Fruit fly (Drosophila melanogaster) whole organism, pupa: ENCODE data around the gene CG42876.

ENCODE experiments used
- CG10348 ChIP-seq: fragments of 200-800 bp; sonication (Bioruptor generic); IDR thresholded peaks from 2 replicates; pipeline ENCODE4 v1.3.6; 2022; ENCODE audit warnings: missing biosample characterization, missing genetic modification characterization
- CG12605 ChIP-seq: fragments of 200-800 bp; sonication (Bioruptor generic); IDR thresholded peaks from 2 replicates; pipeline ENCODE4 v1.3.6; 2022; ENCODE audit warnings: missing biosample characterization, missing genetic modification characterization
- CG13204 ChIP-seq: fragments of 200-800 bp; sonication (Bioruptor generic); optimal IDR thresholded peaks from 2 replicates; lab custom pipeline; 2018; ENCODE audit warnings: missing biosample characterization, mild to moderate bottlenecking, missing genetic modification characterization, moderate library complexity
- CG14655 ChIP-seq: fragments of 200-800 bp; sonication (Bioruptor generic); optimal IDR thresholded peaks from 3 replicates; lab custom pipeline; 2017; ENCODE audit warnings: mild to moderate bottlenecking, missing biosample characterization, missing genetic modification reagents, missing genetic modification characterization
- CG15710 ChIP-seq: fragments of 200-800 bp; sonication (Bioruptor generic); optimal IDR thresholded peaks from 2 replicates; lab custom pipeline; 2018; ENCODE audit warnings: missing biosample characterization, mild to moderate bottlenecking, missing genetic modification characterization, moderate library complexity
- CG17806 ChIP-seq: fragments of 200-800 bp; sonication (Bioruptor generic); optimal IDR thresholded peaks from 2 replicates; lab custom pipeline; 2018; ENCODE audit warnings: missing biosample characterization, mild to moderate bottlenecking, missing genetic modification characterization, moderate library complexity
- CG32121 ChIP-seq: fragments of 200-800 bp; sonication (Bioruptor generic); IDR thresholded peaks from 2 replicates; pipeline ENCODE4 v1.3.6; 2022; ENCODE audit warnings: missing biosample characterization, missing genetic modification characterization
- CG34367 ChIP-seq: fragments of 200-800 bp; sonication (Bioruptor generic); optimal IDR thresholded peaks from 2 replicates; lab custom pipeline; 2018; ENCODE audit warnings: missing biosample characterization, mild to moderate bottlenecking, missing genetic modification characterization
- CG4496 ChIP-seq: fragments of 200-800 bp; sonication (Bioruptor generic); IDR thresholded peaks from 3 replicates; pipeline ENCODE4 v1.3.6; 2022; ENCODE audit warnings: missing biosample characterization, missing genetic modification characterization
- CG8159 ChIP-seq: fragments of 200-800 bp; sonication (Bioruptor generic); optimal IDR thresholded peaks from 3 replicates; lab custom pipeline; 2018; ENCODE audit warnings: missing biosample characterization, mild to moderate bottlenecking, missing genetic modification characterization, moderate library complexity
- CG8301 ChIP-seq: fragments of 200-800 bp; sonication (Bioruptor generic); optimal IDR thresholded peaks from 2 replicates; lab custom pipeline; 2018; ENCODE audit warnings: missing biosample characterization, mild to moderate bottlenecking, missing genetic modification characterization
- CG9948 ChIP-seq: fragments of 200-800 bp; sonication (Bioruptor generic); optimal IDR thresholded peaks from 2 replicates; lab custom pipeline; 2018; ENCODE audit warnings: missing biosample characterization, mild to moderate bottlenecking, missing genetic modification characterization, moderate library complexity
- D1 ChIP-seq: fragments of 200-800 bp; sonication (Bioruptor generic); optimal IDR thresholded peaks from 2 replicates; lab custom pipeline; 2018; ENCODE audit warnings: missing biosample characterization, mild to moderate bottlenecking, missing genetic modification characterization, moderate library complexity
- EcR ChIP-seq: fragments of 200-800 bp; sonication (Bioruptor generic); optimal IDR thresholded peaks from 3 replicates; lab custom pipeline; 2019; ENCODE audit warnings: missing biosample characterization, missing genetic modification characterization, mild to moderate bottlenecking, moderate library complexity, missing genetic modification reagents
- Ets98B ChIP-seq: fragments of 200-800 bp; sonication (Bioruptor generic); IDR thresholded peaks from 2 replicates; pipeline ENCODE4 v1.3.6; 2022; ENCODE audit warnings: missing biosample characterization, missing genetic modification characterization
- Pif1A ChIP-seq: fragments of 200-800 bp; sonication (Bioruptor generic); optimal IDR thresholded peaks from 3 replicates; lab custom pipeline; 2016; ENCODE audit warnings: missing biosample characterization, missing genetic modification characterization
- Pif1B ChIP-seq: fragments of 200-800 bp; sonication (Bioruptor generic); optimal IDR thresholded peaks from 3 replicates; lab custom pipeline; 2016; ENCODE audit warnings: missing biosample characterization, missing genetic modification characterization
- Snoo ChIP-seq: fragments of 200-800 bp; sonication (Bioruptor generic); optimal IDR thresholded peaks from 3 replicates; lab custom pipeline; 2017; ENCODE audit warnings: missing biosample characterization, mild to moderate bottlenecking, missing genetic modification characterization, inconsistent platforms
- fd96Ca ChIP-seq: fragments of 200-800 bp; sonication (Bioruptor generic); IDR thresholded peaks from 3 replicates; pipeline ENCODE4 v1.3.6; 2022; ENCODE audit warnings: missing biosample characterization, missing genetic modification characterization
- gl ChIP-seq: fragments of 200-800 bp; sonication (Bioruptor generic); optimal IDR thresholded peaks from 2 replicates; lab custom pipeline; 2018; ENCODE audit warnings: missing biosample characterization, mild to moderate bottlenecking, missing genetic modification characterization
- rn ChIP-seq: fragments of 200-800 bp; sonication (Bioruptor generic); IDR thresholded peaks from 2 replicates; pipeline ENCODE4 v1.3.6; 2022; ENCODE audit warnings: missing biosample characterization, missing genetic modification characterization

Gene CG42876

DNA sequence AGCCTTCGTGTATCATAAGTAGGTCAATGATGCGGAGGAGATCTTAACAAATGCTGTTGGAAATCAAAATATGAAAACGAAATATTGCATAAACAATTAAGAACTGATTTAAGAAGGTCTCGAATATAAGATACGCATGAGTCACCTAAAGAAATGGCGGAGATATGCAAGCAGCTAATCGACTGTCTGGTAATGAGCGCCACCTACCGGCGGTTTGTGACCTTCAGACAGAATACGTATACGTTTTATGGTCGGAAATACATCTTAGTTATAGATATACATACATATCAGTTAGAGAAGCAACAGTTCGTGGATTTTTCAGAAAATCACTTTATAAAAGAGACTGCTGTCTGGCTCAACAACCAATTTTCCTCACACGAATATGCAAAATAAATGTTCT is 28.9 kb downstream of the CG42876 start:
- no peak for TF ChIP-seq Pif1B
- TF ChIP-seq fd96Ca (GFP tag; lab: Robert Waterston, UW) = no peak
- TF ChIP-seq CG9948 (tag; lab: Kevin White, UChicago) = no peak
- no peak for TF ChIP-seq CG13204
- TF ChIP-seq CG10348 (GFP tag; lab: Robert Waterston, UW) = no peak
- TF ChIP-seq EcR (GFP tag; lab: Kevin White, UChicago) = no peak
- no peak for TF ChIP-seq CG32121 (GFP tag; lab: Robert Waterston, UW)
- no peak for TF ChIP-seq CG8159
- TF ChIP-seq CG12605 = no peak
- TF ChIP-seq D1 (tag; lab: Kevin White, UChicago) = no peak
- TF ChIP-seq Pif1A = no peak
- no peak for TF ChIP-seq CG8301 (tag; lab: Kevin White, UChicago)
- no peak for TF ChIP-seq CG34367 (tag; lab: Kevin White, UChicago)
- TF ChIP-seq gl (tag; lab: Kevin White, UChicago) = no peak

DNA sequence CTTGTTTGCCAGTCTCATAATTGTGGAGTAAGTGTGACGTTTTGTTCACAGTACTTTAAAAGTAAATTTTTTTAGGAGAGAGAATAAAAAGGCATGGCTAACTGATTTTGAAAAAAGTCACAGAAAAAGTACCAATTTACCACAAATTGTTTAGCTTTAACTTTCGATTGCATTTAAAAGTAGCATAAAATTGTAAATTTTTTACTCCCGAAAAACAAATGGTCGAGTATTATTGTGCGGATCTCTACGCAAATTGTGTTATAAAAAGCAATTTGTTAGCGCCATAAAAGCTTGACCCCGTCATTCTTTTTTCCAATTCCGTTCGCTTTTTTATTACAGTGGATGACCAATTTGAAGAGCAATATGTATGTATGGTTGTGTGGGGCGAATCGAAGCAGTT is 35.2 kb downstream of the CG42876 start, which contains the start of gene CG43760:
TSS of gene CG43760 (minus strand) at position 101 of the 400 bp plus-strand sequence.
- TF ChIP-seq Snoo (no peak), CG34367 (tag; lab: Kevin White, UChicago) (no peak), rn (GFP tag; lab: Robert Waterston, UW) (no peak), Pif1B (no peak), CG9948 (tag; lab: Kevin White, UChicago) (no peak), fd96Ca (GFP tag; lab: Robert Waterston, UW) (no peak), CG14655 (GFP tag; lab: Kevin White, UChicago) (no peak), D1 (tag; lab: Kevin White, UChicago) (no peak), CG17806 (tag; lab: Kevin White, UChicago) (no peak), CG32121 (GFP tag; lab: Robert Waterston, UW) (no peak), Pif1A (no peak), Ets98B (GFP tag; lab: Robert Waterston, UW) (no peak)
- TF ChIP-seq, all 21 proteins: peak for 0

dm6 chr2L:15773013-15773412 is 38.9 kb downstream of the CG42876 start, which contains the start of gene CG31826:
CG31826 (minus strand) TSS chr2L:15773113.
- no peak for TF ChIP-seq CG8159
- no peak for TF ChIP-seq gl (tag; lab: Kevin White, UChicago)
- no peak for TF ChIP-seq CG32121 (GFP tag; lab: Robert Waterston, UW)
- TF ChIP-seq Ets98B (GFP tag; lab: Robert Waterston, UW) = no peak
- TF ChIP-seq Pif1B = no peak
- no peak for TF ChIP-seq CG15710 (tag; lab: Kevin White, UChicago)
- TF ChIP-seq CG13204 = no peak
- TF ChIP-seq CG10348 (GFP tag; lab: Robert Waterston, UW) = no peak
- no peak for TF ChIP-seq CG12605

DNA sequence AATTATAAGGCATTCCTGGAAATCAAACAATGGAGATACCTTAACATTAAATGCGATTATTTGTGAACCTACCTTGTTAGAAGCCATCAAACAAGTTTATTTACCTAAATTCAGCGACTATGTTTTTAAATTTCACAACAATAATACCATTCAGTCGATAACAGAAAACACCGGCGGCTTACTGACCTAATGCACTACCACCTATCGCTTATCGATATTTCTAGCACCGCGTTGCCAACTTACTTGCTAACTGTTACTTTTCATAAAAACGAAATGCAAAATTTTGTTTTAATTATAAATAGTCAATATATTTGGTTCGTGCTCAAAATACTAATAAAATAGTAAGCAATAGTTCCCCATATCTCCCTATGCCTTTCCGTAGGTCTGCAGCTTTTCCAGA is 41.0 kb downstream of the CG42876 start, which contains the start of gene Ku80:
TSS of gene Ku80 (minus strand) at position 182 of the 400 bp plus-strand sequence.
- TF ChIP-seq D1 (tag; lab: Kevin White, UChicago) (peak; percentile 29), Pif1A (no peak)

DNA sequence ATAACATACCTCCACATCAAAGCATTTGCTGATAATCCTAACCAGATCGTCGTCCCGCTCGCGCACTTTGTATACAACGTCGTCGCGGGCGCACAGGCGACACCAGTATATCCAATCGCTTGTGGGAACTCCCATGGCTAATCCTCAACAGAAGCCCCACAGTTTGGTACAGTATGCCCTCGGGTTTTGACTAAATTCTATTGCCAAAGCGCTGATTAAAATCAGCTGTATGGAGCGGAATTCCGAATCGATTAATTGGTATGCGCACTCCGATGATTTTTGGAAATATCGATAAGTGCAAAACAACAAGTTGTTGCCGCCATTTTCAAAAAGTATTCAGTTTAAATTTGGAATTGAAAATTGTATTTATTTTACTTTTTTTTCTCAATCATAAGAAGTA is 43.8 kb downstream of the CG42876 start, which contains the start of gene wek:
TSS of gene wek (minus strand) at position 253 of the 400 bp plus-strand sequence.
- TF ChIP-seq CG13204 = no peak
- TF ChIP-seq CG32121 (GFP tag; lab: Robert Waterston, UW) = no peak
- TF ChIP-seq Snoo = no peak
- no peak for TF ChIP-seq D1 (tag; lab: Kevin White, UChicago)
- no peak for TF ChIP-seq CG14655 (GFP tag; lab: Kevin White, UChicago)
- TF ChIP-seq CG10348 (GFP tag; lab: Robert Waterston, UW) = no peak
- TF ChIP-seq CG9948 (tag; lab: Kevin White, UChicago) = no peak
- TF ChIP-seq gl (tag; lab: Kevin White, UChicago) = no peak
- no peak for TF ChIP-seq CG4496 (GFP tag; lab: Robert Waterston, UW)
- TF ChIP-seq, all 21 proteins: peak for 0

DNA sequence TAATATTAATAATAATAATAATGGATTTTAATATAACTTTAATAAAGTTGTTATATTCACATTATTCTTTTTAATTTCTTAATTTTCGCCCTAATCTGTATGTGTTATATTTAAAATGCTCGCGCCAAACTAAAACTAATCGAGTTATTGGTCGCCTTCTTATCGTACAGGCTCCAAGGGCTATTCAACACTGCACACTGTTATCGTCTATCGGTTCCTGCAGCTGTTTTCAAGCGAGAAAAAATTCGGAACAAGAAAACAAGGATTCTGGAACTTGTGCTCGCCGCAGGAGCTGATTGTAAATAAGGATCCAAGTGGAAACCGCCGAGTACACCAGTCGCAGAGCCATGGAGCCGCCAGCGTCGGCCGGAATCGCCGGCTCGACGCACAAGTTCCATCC is 47.9 kb downstream of the CG42876 start, which contains the start of gene CG3793:
TSS of gene CG3793 (plus strand) at position 192 of the 400 bp plus-strand sequence.
- TF ChIP-seq rn (GFP tag; lab: Robert Waterston, UW) (no peak), Ets98B (GFP tag; lab: Robert Waterston, UW) (no peak), gl (tag; lab: Kevin White, UChicago) (no peak), Snoo (no peak), CG9948 (tag; lab: Kevin White, UChicago) (no peak), CG32121 (GFP tag; lab: Robert Waterston, UW) (no peak), CG8159 (no peak), fd96Ca (GFP tag; lab: Robert Waterston, UW) (no peak), Pif1B (no peak), EcR (GFP tag; lab: Kevin White, UChicago) (no peak), CG17806 (tag; lab: Kevin White, UChicago) (no peak)

- TF ChIP-seq CG13204 (no peak), Ets98B (GFP tag; lab: Robert Waterston, UW) (no peak), fd96Ca (GFP tag; lab: Robert Waterston, UW) (no peak), D1 (tag; lab: Kevin White, UChicago) (no peak), Snoo (no peak), EcR (GFP tag; lab: Kevin White, UChicago) (no peak), CG9948 (tag; lab: Kevin White, UChicago) (no peak), CG10348 (GFP tag; lab: Robert Waterston, UW) (no peak), rn (GFP tag; lab: Robert Waterston, UW) (no peak)
- TF ChIP-seq, all 21 proteins: peak for 0
Observed at dm6 chr2L:15763401-15763800, 48.5 kb downstream of the CG42876 start.
